Fruit fly (Drosophila melanogaster) whole organism, pupa: ENCODE measurements around the gene slp2.

Source experiments
- CG14655 ChIP-seq: fragments of 200-800 bp; sonication (Bioruptor generic); optimal IDR thresholded peaks from 3 replicates; lab custom pipeline; 2017; ENCODE audit warnings: mild to moderate bottlenecking, missing biosample characterization, missing genetic modification reagents, missing genetic modification characterization
- CG4496 ChIP-seq: fragments of 200-800 bp; sonication (Bioruptor generic); IDR thresholded peaks from 3 replicates; pipeline ENCODE4 v1.3.6; 2022; ENCODE audit warnings: missing biosample characterization, missing genetic modification characterization
- CG8159 ChIP-seq: fragments of 200-800 bp; sonication (Bioruptor generic); optimal IDR thresholded peaks from 3 replicates; lab custom pipeline; 2018; ENCODE audit warnings: missing biosample characterization, mild to moderate bottlenecking, missing genetic modification characterization, moderate library complexity
- CG8301 ChIP-seq: fragments of 200-800 bp; sonication (Bioruptor generic); optimal IDR thresholded peaks from 2 replicates; lab custom pipeline; 2018; ENCODE audit warnings: missing biosample characterization, mild to moderate bottlenecking, missing genetic modification characterization
- CG9948 ChIP-seq: fragments of 200-800 bp; sonication (Bioruptor generic); optimal IDR thresholded peaks from 2 replicates; lab custom pipeline; 2018; ENCODE audit warnings: missing biosample characterization, mild to moderate bottlenecking, missing genetic modification characterization, moderate library complexity
- Ets98B ChIP-seq: fragments of 200-800 bp; sonication (Bioruptor generic); IDR thresholded peaks from 2 replicates; pipeline ENCODE4 v1.3.6; 2022; ENCODE audit warnings: missing biosample characterization, missing genetic modification characterization
- Pif1A ChIP-seq: fragments of 200-800 bp; sonication (Bioruptor generic); optimal IDR thresholded peaks from 3 replicates; lab custom pipeline; 2016; ENCODE audit warnings: missing biosample characterization, missing genetic modification characterization
- Snoo ChIP-seq: fragments of 200-800 bp; sonication (Bioruptor generic); optimal IDR thresholded peaks from 3 replicates; lab custom pipeline; 2017; ENCODE audit warnings: missing biosample characterization, mild to moderate bottlenecking, missing genetic modification characterization, inconsistent platforms
- fd96Ca ChIP-seq: fragments of 200-800 bp; sonication (Bioruptor generic); IDR thresholded peaks from 3 replicates; pipeline ENCODE4 v1.3.6; 2022; ENCODE audit warnings: missing biosample characterization, missing genetic modification characterization

- TF ChIP-seq Pif1A (GFP tag; lab: Kevin White, UChicago) (no peak), fd96Ca (GFP tag; lab: Robert Waterston, UW) (no peak), Snoo (no peak), CG9948 (tag; lab: Kevin White, UChicago) (no peak), CG14655 (GFP tag; lab: Kevin White, UChicago) (no peak), Ets98B (GFP tag; lab: Robert Waterston, UW) (no peak), CG8301 (no peak), CG8159 (tag; lab: Kevin White, UChicago) (no peak), CG4496 (GFP tag; lab: Robert Waterston, UW) (no peak)
Observed at dm6 chr2L:3831694-3832093, 4.9 kb upstream of the slp2 start.
